Fruit fly (Drosophila melanogaster): Measurements from ENCODE around the gene Sec22.

The Sec22 gene

dm6 chrX:805907-806306, at the start of gene Sec22:
Sec22 (plus strand) TSS chrX:806076.
- TF ChIP-seq CG9948 (tag; optimal IDR thresholded peaks at IDR 0.05) (no peak), gl (tag; optimal IDR thresholded peaks at IDR 0.05) (no peak), CG12605 (GFP tag; IDR thresholded peaks at IDR 0.05) (no peak), CG8301 (tag; optimal IDR thresholded peaks at IDR 0.05) (no peak), fd96Ca (GFP tag; IDR thresholded peaks at IDR 0.05) (no peak), Pif1B (GFP tag; optimal IDR thresholded peaks at IDR 0.05) (no peak), Pif1A (GFP tag; optimal IDR thresholded peaks at IDR 0.05) (no peak), CG8159 (tag; optimal IDR thresholded peaks at IDR 0.05) (no peak), Snoo (tag; optimal IDR thresholded peaks at IDR 0.05) (peak; percentile 19), CG13204 (GFP tag; optimal IDR thresholded peaks at IDR 0.05) (no peak), D1 (tag; optimal IDR thresholded peaks at IDR 0.05) (no peak), CG32121 (GFP tag; IDR thresholded peaks at IDR 0.05) (no peak), CG14655 (GFP tag; optimal IDR thresholded peaks at IDR 0.05) (no peak), Ets98B (GFP tag; IDR thresholded peaks at IDR 0.05) (no peak; the same call in 1 of the 2 replicates), CG4496 (GFP tag; IDR thresholded peaks at IDR 0.05) (peak; percentile 44; the same call in 1 of the 3 replicates), rn (GFP tag; IDR thresholded peaks at IDR 0.05) (no peak), CG10348 (GFP tag; IDR thresholded peaks at IDR 0.05) (no peak), CG34367 (tag; optimal IDR thresholded peaks at IDR 0.05) (peak; percentile 2), CG15710 (tag; optimal IDR thresholded peaks at IDR 0.05) (no peak), EcR (GFP tag; optimal IDR thresholded peaks at IDR 0.05) (no peak), CG17806 (tag; optimal IDR thresholded peaks at IDR 0.05) (no peak)

DNA sequence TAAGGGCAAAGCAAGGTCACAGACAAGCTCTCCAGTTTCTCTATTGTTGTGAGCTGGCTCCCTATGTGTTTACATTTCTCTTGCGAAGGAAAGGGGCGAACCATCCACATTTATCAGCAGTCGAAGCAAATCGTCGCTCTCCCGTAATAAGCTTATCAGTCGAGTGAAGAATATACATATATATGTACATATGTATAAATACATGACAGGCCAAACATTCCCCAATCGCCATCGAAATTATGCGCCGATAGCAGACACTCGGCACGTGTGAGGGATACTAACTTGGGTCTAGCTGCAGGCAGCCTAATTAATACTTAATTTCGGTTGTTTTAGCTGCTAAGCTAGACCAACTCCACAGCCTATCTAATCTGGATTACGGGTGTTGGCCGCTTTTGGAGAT, 49.0 kb upstream of the Sec22 start:
- no peak for TF ChIP-seq CG14655 (GFP tag; optimal IDR thresholded peaks at IDR 0.05)
- no peak for TF ChIP-seq Pif1B (GFP tag; optimal IDR thresholded peaks at IDR 0.05)
- TF ChIP-seq fd96Ca (GFP tag; IDR thresholded peaks at IDR 0.05): no peak
- no peak for TF ChIP-seq CG15710 (tag; optimal IDR thresholded peaks at IDR 0.05)
- no peak for TF ChIP-seq CG32121 (GFP tag; IDR thresholded peaks at IDR 0.05)
- no peak for TF ChIP-seq CG17806 (tag; optimal IDR thresholded peaks at IDR 0.05)
- no peak for TF ChIP-seq CG8159 (tag; optimal IDR thresholded peaks at IDR 0.05)
- TF ChIP-seq Ets98B (GFP tag; IDR thresholded peaks at IDR 0.05): no peak
- no peak for TF ChIP-seq gl (tag; optimal IDR thresholded peaks at IDR 0.05)
- TF ChIP-seq EcR (GFP tag; optimal IDR thresholded peaks at IDR 0.05): no peak
- no peak for TF ChIP-seq CG13204 (GFP tag; optimal IDR thresholded peaks at IDR 0.05)
- no peak for TF ChIP-seq CG34367 (tag; optimal IDR thresholded peaks at IDR 0.05)

DNA sequence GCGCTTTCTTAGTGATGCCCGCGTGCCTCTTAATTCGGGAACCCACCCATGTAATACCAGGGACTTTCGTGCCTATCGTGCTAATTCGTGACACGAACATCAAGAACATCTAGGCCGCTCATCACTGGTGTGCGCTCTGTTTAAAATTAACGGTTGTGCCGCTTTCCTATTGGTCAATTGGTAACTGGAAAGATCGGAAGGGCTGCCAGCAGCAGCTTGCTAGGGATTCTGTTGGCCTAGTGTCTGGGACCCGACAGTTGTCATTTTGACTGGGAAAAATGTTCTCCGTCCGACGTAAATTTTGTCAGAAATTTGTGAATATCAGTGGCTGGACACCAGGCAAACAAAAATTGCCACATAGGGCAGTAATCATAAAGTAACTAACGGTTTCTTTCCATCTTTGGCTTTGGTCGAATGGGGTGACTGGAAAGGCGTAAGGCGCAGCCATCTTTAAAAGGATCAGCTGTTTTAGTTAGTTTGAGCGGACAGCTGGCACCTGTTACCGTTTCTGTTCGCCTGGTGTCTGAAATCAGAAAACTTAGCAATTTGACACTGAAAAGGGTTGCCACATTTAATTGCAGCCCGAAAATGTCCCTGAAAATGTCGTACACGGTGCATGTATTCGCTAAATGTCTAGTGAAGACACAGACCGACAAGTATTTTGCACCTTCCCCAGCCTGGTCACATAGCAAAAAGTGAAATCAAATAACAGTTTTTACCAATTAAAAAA, 46.8 kb upstream of the Sec22 start, which contains the start of gene CG5273:
Gene CG5273 (plus strand): TSS at position 703 of the 730 bp plus-strand sequence.
- TF ChIP-seq CG15710 (tag; optimal IDR thresholded peaks at IDR 0.05): peak; percentile 11
- 0 out of 2 replicates have a peak, but pooled peaks have one; percentile 13 for TF ChIP-seq Ets98B (GFP tag; IDR thresholded peaks at IDR 0.05)
- no peak for TF ChIP-seq CG8301 (tag; optimal IDR thresholded peaks at IDR 0.05)
- no peak for TF ChIP-seq CG14655 (GFP tag; optimal IDR thresholded peaks at IDR 0.05)
- TF ChIP-seq EcR (GFP tag; optimal IDR thresholded peaks at IDR 0.05): peak; percentile 61
- TF ChIP-seq Pif1B (GFP tag; optimal IDR thresholded peaks at IDR 0.05): peak; percentile 1
- peak; percentile 24 for TF ChIP-seq Pif1A (GFP tag; optimal IDR thresholded peaks at IDR 0.05)
- peak; percentile 47; the same call in 1 of the 3 replicates for TF ChIP-seq fd96Ca (GFP tag; IDR thresholded peaks at IDR 0.05)
- TF ChIP-seq CG9948 (tag; optimal IDR thresholded peaks at IDR 0.05): no peak
- TF ChIP-seq CG8159 (tag; optimal IDR thresholded peaks at IDR 0.05): peak; percentile 9
- TF ChIP-seq CG17806 (tag; optimal IDR thresholded peaks at IDR 0.05): no peak

- TF ChIP-seq CG34367 (tag; optimal IDR thresholded peaks at IDR 0.05) (no peak), CG15710 (tag; optimal IDR thresholded peaks at IDR 0.05) (no peak), rn (GFP tag; IDR thresholded peaks at IDR 0.05) (no peak), CG14655 (GFP tag; optimal IDR thresholded peaks at IDR 0.05) (no peak), CG12605 (GFP tag; IDR thresholded peaks at IDR 0.05) (no peak), CG17806 (tag; optimal IDR thresholded peaks at IDR 0.05) (no peak), CG8301 (tag; optimal IDR thresholded peaks at IDR 0.05) (no peak), Snoo (tag; optimal IDR thresholded peaks at IDR 0.05) (no peak), CG32121 (GFP tag; IDR thresholded peaks at IDR 0.05) (no peak)
These were observed 43.8 kb upstream of the Sec22 start for dm6 chrX:762047-762446.

DNA sequence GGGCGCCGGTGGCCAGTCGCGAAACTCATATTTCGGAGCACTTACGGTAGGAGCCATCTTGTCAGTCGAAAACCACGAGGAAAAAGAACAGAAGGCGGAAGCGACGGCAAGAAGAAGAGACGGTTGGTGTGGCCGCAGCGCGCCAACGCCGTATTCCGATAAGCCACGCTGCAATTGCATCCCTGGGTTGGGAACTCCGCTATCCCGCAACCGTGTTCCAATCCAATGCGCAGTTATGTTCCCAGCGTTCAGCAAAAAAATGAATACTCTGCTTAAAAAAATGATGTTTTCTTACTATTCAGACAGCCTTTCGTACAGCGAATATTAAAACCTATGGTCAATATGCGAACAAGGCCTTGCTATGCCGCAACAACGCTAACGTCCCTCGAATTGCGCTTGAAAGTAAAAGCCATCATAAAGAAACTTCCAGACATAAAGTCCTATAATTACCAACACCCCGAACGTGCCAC, 40.8 kb upstream of the Sec22 start, which contains the start of gene RpL22:
Gene RpL22 (minus strand): TSS at position 92 of the 470 bp plus-strand sequence.
- TF ChIP-seq D1 (tag; optimal IDR thresholded peaks at IDR 0.05) (no peak), Pif1B (GFP tag; optimal IDR thresholded peaks at IDR 0.05) (peak; percentile 39), CG34367 (tag; optimal IDR thresholded peaks at IDR 0.05) (peak; percentile 73), Pif1A (GFP tag; optimal IDR thresholded peaks at IDR 0.05) (peak; percentile 18), CG32121 (GFP tag; IDR thresholded peaks at IDR 0.05) (peak; percentile 47; the same call in 1 of the 2 replicates), CG15710 (tag; optimal IDR thresholded peaks at IDR 0.05) (peak; percentile 31), CG12605 (GFP tag; IDR thresholded peaks at IDR 0.05) (peak; percentile 54), CG10348 (GFP tag; IDR thresholded peaks at IDR 0.05) (no peak), CG13204 (GFP tag; optimal IDR thresholded peaks at IDR 0.05) (peak; percentile 48), rn (GFP tag; IDR thresholded peaks at IDR 0.05) (peak; percentile 42; the same call in 1 of the 2 replicates), CG14655 (GFP tag; optimal IDR thresholded peaks at IDR 0.05) (peak; percentile 55), Ets98B (GFP tag; IDR thresholded peaks at IDR 0.05) (peak; percentile 78), gl (tag; optimal IDR thresholded peaks at IDR 0.05) (no peak), CG4496 (GFP tag; IDR thresholded peaks at IDR 0.05) (peak; percentile 86), CG9948 (tag; optimal IDR thresholded peaks at IDR 0.05) (peak; percentile 8), fd96Ca (GFP tag; IDR thresholded peaks at IDR 0.05) (peak; percentile 61; the same call in 2 of the 3 replicates), EcR (GFP tag; optimal IDR thresholded peaks at IDR 0.05) (no peak), CG8301 (tag; optimal IDR thresholded peaks at IDR 0.05) (peak; percentile 25), CG17806 (tag; optimal IDR thresholded peaks at IDR 0.05) (peak; percentile 19), Snoo (tag; optimal IDR thresholded peaks at IDR 0.05) (peak; percentile 88), CG8159 (tag; optimal IDR thresholded peaks at IDR 0.05) (peak; percentile 28)
